Fruit fly (Drosophila melanogaster) whole organism, adult: ENCODE measurements around the gene tj.

ENCODE experiments used
- CG11617 ChIP-seq: fragments of 200-800 bp; sonication (Bioruptor generic); optimal IDR thresholded peaks from 2 replicates; lab custom pipeline; 2017; ENCODE audit warnings: mild to moderate bottlenecking, missing biosample characterization, missing genetic modification reagents, missing genetic modification characterization
- CG12768 ChIP-seq: fragments of 200-800 bp; sonication (Bioruptor generic); optimal IDR thresholded peaks from 2 replicates; lab custom pipeline; 2017; ENCODE audit warnings: missing biosample characterization, missing genetic modification characterization, mild to moderate bottlenecking, moderate library complexity, missing genetic modification reagents
- CG14711 ChIP-seq: fragments of 200-800 bp; sonication (Bioruptor generic); optimal IDR thresholded peaks from 2 replicates; lab custom pipeline; 2018; ENCODE audit warnings: missing biosample characterization, mild to moderate bottlenecking, missing genetic modification characterization, moderate library complexity
- CG1620 ChIP-seq: fragments of 200-800 bp; sonication (Bioruptor generic); optimal IDR thresholded peaks from 2 replicates; lab custom pipeline; 2016; ENCODE audit warnings: missing biosample characterization, missing genetic modification characterization
- CG33017 ChIP-seq: fragments of 200-800 bp; sonication (Bioruptor generic); optimal IDR thresholded peaks from 2 replicates; lab custom pipeline; 2018; ENCODE audit warnings: missing biosample characterization, mild to moderate bottlenecking, missing genetic modification characterization, moderate library complexity
- CG5204 ChIP-seq: fragments of 200-800 bp; sonication (Bioruptor generic); optimal IDR thresholded peaks from 2 replicates; lab custom pipeline; 2016; ENCODE audit warnings: missing biosample characterization, missing genetic modification characterization
- CG7045 ChIP-seq: fragments of 200-800 bp; sonication (Bioruptor generic); optimal IDR thresholded peaks from 2 replicates; lab custom pipeline; 2017; ENCODE audit warnings: missing biosample characterization, mild to moderate bottlenecking, missing genetic modification characterization
- CG7101 ChIP-seq: fragments of 200-800 bp; sonication (Bioruptor generic); optimal IDR thresholded peaks from 2 replicates; lab custom pipeline; 2018; ENCODE audit warnings: missing biosample characterization, mild to moderate bottlenecking, missing genetic modification characterization, moderate library complexity
- Clk ChIP-seq: fragments of 200-800 bp; sonication (Bioruptor generic); optimal IDR thresholded peaks from 2 replicates; lab custom pipeline; 2017; ENCODE audit warnings: missing biosample characterization, missing genetic modification characterization
- Crg-1 ChIP-seq: fragments of 200-800 bp; sonication (Bioruptor generic); optimal IDR thresholded peaks from 2 replicates; lab custom pipeline; 2016; ENCODE audit warnings: missing biosample characterization, missing genetic modification characterization
- Hr96 ChIP-seq: fragments of 200-800 bp; sonication (Bioruptor generic); optimal IDR thresholded peaks from 2 replicates; lab custom pipeline; 2016; ENCODE audit warnings: missing biosample characterization, missing genetic modification characterization
- Mnt ChIP-seq: fragments of 200-800 bp; sonication (Bioruptor generic); optimal IDR thresholded peaks from 2 replicates; lab custom pipeline; 2016; ENCODE audit warnings: missing biosample characterization, mild to moderate bottlenecking, missing genetic modification characterization
- bab1 ChIP-seq: fragments of 200-800 bp; sonication (Bioruptor generic); optimal IDR thresholded peaks from 3 replicates; lab custom pipeline; 2019; ENCODE audit warnings: missing biosample characterization, mild to moderate bottlenecking, missing genetic modification characterization, moderate library complexity
- cic ChIP-seq: fragments of 200-800 bp; sonication (Bioruptor generic); optimal IDR thresholded peaks from 2 replicates; lab custom pipeline; 2017; ENCODE audit warnings: missing biosample characterization, mild to moderate bottlenecking, missing genetic modification characterization, moderate library complexity
- cnc ChIP-seq, 2 experiments: fragments of >200 bp; optimal IDR thresholded peaks; 2 replicates each; lab custom pipeline; 2017
- kay ChIP-seq: fragments of 200-800 bp; sonication (Bioruptor generic); peaks from one replicate; lab custom pipeline; 2016; ENCODE audit warnings: missing biosample characterization, missing genetic modification characterization, borderline replicate concordance
- ovo ChIP-seq: fragments of 200-800 bp; sonication (Bioruptor generic); optimal IDR thresholded peaks from 2 replicates; lab custom pipeline; 2016; ENCODE audit warnings: missing biosample characterization, missing genetic modification characterization
- pad ChIP-seq: fragments of 200-800 bp; sonication (Bioruptor generic); optimal IDR thresholded peaks from 3 replicates; lab custom pipeline; 2017; ENCODE audit warnings: missing biosample characterization, missing genetic modification characterization, mild to moderate bottlenecking, moderate library complexity, missing genetic modification reagents
- tj ChIP-seq: fragments of 200-800 bp; sonication (Bioruptor generic); optimal IDR thresholded peaks from 3 replicates; lab custom pipeline; 2017; ENCODE audit warnings: missing biosample characterization, mild to moderate bottlenecking, missing genetic modification characterization, moderate library complexity
- toe ChIP-seq: fragments of 200-800 bp; sonication (Bioruptor generic); optimal IDR thresholded peaks from 2 replicates; lab custom pipeline; 2016; ENCODE audit warnings: missing biosample characterization, missing genetic modification characterization

Gene tj

dm6 chr2L:19472256-19472655 lies 8.2 kb downstream of the tj start:
- TF ChIP-seq tj (GFP tag; lab: Kevin White, UChicago) (peak; percentile 100), CG12768 (GFP tag; lab: Kevin White, UChicago) (no peak)

dm6 chr2L:19473397-19474009 lies 9.4 kb downstream of the tj start:
- TF ChIP-seq Mnt (GFP tag; lab: Kevin White, UChicago): peak; percentile 7
- no peak for TF ChIP-seq CG14711 (tag; lab: Kevin White, UChicago)
- no peak for TF ChIP-seq cnc (optimal IDR thresholded peaks at IDR 0.05; lab: Kevin White, UChicago)
- peak; percentile 41 for TF ChIP-seq kay (GFP tag; lab: Kevin White, UChicago)
- TF ChIP-seq CG5204 (GFP tag; lab: Kevin White, UChicago): no peak
- TF ChIP-seq tj (GFP tag; lab: Kevin White, UChicago): peak; percentile 100
- TF ChIP-seq pad (GFP tag; lab: Kevin White, UChicago): no peak

DNA sequence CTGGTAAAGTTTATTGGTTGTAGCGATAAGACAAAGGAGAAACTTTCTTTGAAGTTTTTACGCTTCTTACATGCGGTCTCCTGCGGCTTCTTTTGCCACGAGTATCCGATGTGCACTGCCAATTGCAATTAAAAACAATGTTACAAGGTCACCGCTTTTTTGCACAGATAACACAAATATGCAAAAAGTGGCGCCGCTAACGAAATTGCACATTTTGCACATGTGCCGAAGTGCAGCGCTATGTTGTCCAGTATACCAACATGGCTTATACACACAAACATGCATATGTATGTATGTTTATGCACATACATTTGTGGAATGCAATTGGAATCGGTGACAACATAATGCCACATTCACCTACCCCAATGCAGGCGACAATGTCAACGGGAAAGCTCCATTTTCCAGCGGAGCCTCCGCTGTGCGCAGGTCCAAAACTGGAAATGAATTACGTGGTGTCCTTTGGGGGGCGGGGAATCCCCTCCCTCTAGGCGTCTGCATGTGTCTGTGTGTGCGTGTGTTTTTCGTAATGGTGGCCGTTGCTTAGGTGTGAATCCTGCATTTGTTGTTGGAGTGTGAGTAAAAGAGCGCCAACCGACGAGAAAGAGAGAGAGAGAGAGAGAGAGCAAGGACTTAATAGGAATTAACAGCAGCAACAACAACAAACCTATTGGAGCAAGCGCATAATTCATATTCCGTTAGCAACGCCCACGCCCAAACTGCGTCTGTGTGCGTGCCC lies 15.3 kb downstream of the tj start:
- TF ChIP-seq pad (GFP tag; lab: Kevin White, UChicago) (peak; percentile 74), tj (GFP tag; lab: Kevin White, UChicago) (peak; percentile 98), Mnt (GFP tag; lab: Kevin White, UChicago) (no peak)

DNA sequence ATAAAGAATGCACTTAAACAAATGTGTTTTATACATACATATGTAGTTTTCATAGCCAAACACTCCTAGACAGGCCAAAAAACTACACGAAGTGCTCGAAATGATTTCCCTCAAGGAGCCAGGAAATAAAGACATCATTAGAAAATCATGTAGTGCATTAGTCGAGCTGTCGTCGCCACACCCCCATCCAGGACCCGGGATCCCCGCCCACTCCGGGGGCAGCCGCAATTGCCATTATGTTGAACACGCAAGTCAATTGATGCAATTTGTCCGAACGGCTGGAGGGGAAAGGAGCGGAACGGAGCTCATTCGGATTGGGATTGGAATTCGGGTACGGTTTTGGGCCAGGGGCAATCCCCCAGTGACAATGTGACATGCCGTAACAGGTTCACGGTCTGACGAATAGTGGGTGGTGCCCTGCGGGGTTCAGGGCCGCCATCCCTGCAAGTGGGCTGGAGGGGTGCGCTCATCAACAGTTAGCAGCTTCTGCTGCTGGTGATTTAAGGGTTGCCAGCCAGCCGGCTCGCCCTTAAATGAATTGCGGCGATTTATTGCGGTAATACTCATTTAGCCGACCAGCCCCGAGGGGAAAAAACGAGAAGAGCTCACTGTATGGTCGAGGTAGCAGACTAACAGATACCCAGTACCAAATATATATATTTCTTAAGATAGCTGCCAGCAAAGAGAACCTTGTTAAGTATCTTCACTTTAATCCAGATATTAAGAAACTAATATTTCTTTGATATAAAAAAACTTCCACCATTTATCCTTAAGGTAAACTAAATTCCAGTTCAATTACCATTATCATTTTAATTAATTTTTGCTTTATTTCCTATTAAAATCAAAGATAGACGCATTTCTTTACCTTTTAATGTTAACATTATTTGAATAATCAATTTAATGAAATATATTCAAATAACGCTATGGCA lies 16.6 kb downstream of the tj start:
- TF ChIP-seq CG5204 (GFP tag; lab: Kevin White, UChicago): no peak
- TF ChIP-seq CG1620 (GFP tag; lab: Kevin White, UChicago): no peak

DNA sequence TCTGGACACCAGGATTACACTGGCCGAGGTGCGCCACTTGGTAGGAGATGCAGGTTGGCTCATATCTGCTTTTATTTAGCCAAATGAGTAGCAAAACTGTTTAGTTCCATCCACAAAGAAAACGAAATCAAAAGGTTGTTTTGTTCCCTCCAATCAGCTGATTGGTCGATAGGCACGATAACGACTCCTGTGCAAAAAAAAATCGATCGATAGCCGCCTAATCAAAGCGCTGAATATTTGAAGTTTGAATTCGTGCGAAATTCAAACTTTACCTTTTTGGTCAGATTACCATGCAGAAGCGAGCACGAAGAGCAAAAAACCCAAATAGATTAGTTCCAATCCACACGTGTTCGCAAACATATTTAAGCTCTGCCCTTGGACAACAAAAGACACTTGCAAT lies 20.5 kb downstream of the tj start, which contains the start of the genes CG10195 and CG13084:
Gene CG10195, minus strand, starts transcription at position 167 of the 400 bp plus-strand sequence.
Gene CG13084, plus strand, starts transcription at position 392 of the 400 bp plus-strand sequence.
- TF ChIP-seq Hr96 (GFP tag; lab: Kevin White, UChicago): no peak
- no peak for TF ChIP-seq bab1
- TF ChIP-seq cnc (optimal IDR thresholded peaks at IDR 0.05; lab: Kevin White, UChicago): no peak
- TF ChIP-seq ovo (GFP tag; lab: Kevin White, UChicago): no peak
- TF ChIP-seq CG5204 (GFP tag; lab: Kevin White, UChicago): no peak
- TF ChIP-seq CG11617: no peak
- no peak for TF ChIP-seq CG1620 (GFP tag; lab: Kevin White, UChicago)
- TF ChIP-seq pad (GFP tag; lab: Kevin White, UChicago): no peak
- no peak for TF ChIP-seq cic (GFP tag; lab: Kevin White, UChicago)
- TF ChIP-seq CG7101 (tag; lab: Kevin White, UChicago): no peak
- no peak for TF ChIP-seq kay (GFP tag; lab: Kevin White, UChicago)
- TF ChIP-seq Clk: no peak
- TF ChIP-seq Crg-1 (GFP tag; lab: Kevin White, UChicago): no peak
- no peak for TF ChIP-seq CG7045 (GFP tag; lab: Kevin White, UChicago)
- no peak for TF ChIP-seq toe (GFP tag; lab: Kevin White, UChicago)
- no peak for TF ChIP-seq CG33017 (tag; lab: Kevin White, UChicago)

DNA sequence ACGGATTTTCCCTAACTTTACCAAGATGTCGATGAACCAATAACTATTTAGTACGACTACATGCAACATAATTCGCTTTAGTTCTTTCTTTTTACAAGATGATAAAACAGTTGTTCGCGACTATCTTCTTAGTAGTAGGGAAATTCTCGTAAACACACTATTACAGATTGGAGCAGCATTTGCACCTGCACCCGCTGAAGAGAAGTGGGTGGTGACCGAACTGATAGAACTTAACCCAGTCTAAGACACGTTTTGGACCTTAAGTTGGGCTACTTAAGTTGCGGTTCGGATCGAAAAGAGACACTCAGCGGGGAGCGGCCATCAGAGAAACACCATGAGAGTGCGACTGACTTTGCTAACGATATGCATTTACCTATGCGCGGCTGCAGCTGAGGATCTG lies 23.1 kb downstream of the tj start, which contains the start of gene CG13083:
Gene CG13083, plus strand, starts transcription at position 301 of the 400 bp plus-strand sequence.
- TF ChIP-seq Hr96 (GFP tag; lab: Kevin White, UChicago): no peak
- no peak for TF ChIP-seq CG33017 (tag; lab: Kevin White, UChicago)
- TF ChIP-seq CG14711 (tag; lab: Kevin White, UChicago): no peak
- no peak for TF ChIP-seq CG1620 (GFP tag; lab: Kevin White, UChicago)
- no peak for TF ChIP-seq cic (GFP tag; lab: Kevin White, UChicago)

dm6 chr2L:19489997-19490461 lies 26.0 kb downstream of the tj start, which contains the start of the genes CG10194 and CG18094:
CG10194 (minus strand) TSS chr2L:19490104.
CG18094 (plus strand) TSS chr2L:19490262.
- TF ChIP-seq CG11617 (peak; percentile 60), CG7101 (tag; lab: Kevin White, UChicago) (peak; percentile 68), toe (GFP tag; lab: Kevin White, UChicago) (no peak), CG14711 (tag; lab: Kevin White, UChicago) (peak; percentile 69), CG33017 (tag; lab: Kevin White, UChicago) (peak; percentile 84), pad (GFP tag; lab: Kevin White, UChicago) (no peak), CG1620 (GFP tag; lab: Kevin White, UChicago) (no peak), CG5204 (GFP tag; lab: Kevin White, UChicago) (no peak), CG7045 (GFP tag; lab: Kevin White, UChicago) (no peak), CG12768 (GFP tag; lab: Kevin White, UChicago) (peak; percentile 69), cnc (optimal IDR thresholded peaks at IDR 0.05; lab: Kevin White, UChicago) (no peak), Mnt (GFP tag; lab: Kevin White, UChicago) (peak; percentile 36), Hr96 (GFP tag; lab: Kevin White, UChicago) (no peak), Clk (no peak), bab1 (peak; percentile 88), cic (GFP tag; lab: Kevin White, UChicago) (peak; percentile 18), kay (GFP tag; lab: Kevin White, UChicago) (no peak), tj (GFP tag; lab: Kevin White, UChicago) (peak; percentile 51), Crg-1 (GFP tag; lab: Kevin White, UChicago) (no peak), ovo (GFP tag; lab: Kevin White, UChicago) (no peak)
